Worm (Caenorhabditis elegans): ENCODE data around the gene K09C4.9.

The K09C4.9 gene

ce11 chrX:3235358-3235816 is 36.2 kb downstream of the K09C4.9 start, which contains the start of gene F28B4.3 (continued):
- peak; percentile 78 for TF ChIP-seq repo-1 (tag; optimal IDR thresholded peaks at IDR 0.05)

- TF ChIP-seq F57C9.4 (tag; optimal IDR thresholded peaks at IDR 0.05) (no peak), rpc-1 (optimal IDR thresholded peaks at IDR 0.05) (no peak), rpc-1 (tag; optimal IDR thresholded peaks at IDR 0.05) (no peak), tbx-9 (tag; optimal IDR thresholded peaks at IDR 0.05; ENCODE audit: borderline replicate concordance) (no peak)
These were observed 41.0 kb downstream of the K09C4.9 start for ce11 chrX:3230575-3230974.

ce11 chrX:3228701-3229100 is 42.9 kb downstream of the K09C4.9 start:
- TF ChIP-seq cebp-1 (GFP tag; IDR thresholded peaks at IDR 0.05) (no peak), cebp-1 (tag; optimal IDR thresholded peaks at IDR 0.05) (no peak), dox-1 (GFP tag; IDR thresholded peaks at IDR 0.05) (no peak), die-1 (tag; optimal IDR thresholded peaks at IDR 0.05) (no peak)

DNA sequence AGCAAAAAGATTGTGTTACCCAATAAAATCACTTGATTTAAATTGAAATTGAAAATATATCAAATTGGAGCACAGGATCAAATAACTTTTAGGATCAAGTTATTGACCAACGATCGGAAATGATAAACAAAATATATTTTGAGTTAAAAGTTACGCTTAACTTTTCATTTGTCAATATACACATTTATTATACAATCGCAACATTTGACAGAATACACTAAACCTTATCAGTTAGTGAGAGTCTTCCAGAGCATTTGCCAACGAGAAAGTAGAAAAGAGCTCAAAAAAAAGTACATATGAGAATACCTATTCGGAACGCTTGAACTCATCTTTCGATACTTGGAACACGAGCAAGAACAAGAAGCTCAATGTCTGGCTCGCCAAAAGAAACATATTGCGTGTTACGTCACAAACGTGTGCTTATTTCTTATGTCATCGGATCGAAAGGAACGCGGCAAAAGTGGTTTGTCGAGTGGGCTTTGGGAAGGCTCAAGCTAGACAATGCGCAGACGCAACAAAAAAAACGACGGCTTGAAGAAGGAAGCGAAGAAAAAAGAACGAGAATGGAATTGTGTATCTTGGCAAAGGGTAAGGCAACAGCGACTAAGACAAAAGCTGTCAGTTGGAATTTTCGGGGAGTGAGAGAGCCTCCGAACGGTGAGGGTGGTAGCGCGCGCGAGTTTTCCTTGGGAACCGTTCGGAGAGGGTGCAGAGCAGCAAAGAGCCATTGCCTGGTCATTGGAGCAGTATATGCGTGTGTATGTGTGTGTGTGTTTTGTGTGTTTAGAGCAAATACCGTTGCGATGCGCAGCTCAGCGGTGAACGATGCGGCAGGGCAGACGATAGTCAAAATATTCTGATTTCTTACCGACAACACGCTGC is 45.0 kb downstream of the K09C4.9 start:
- no peak for TF ChIP-seq ets-4 (GFP tag; optimal IDR thresholded peaks at IDR 0.05)
- TF ChIP-seq unc-62 (GFP tag; optimal IDR thresholded peaks at IDR 0.05) = no peak
- no peak for TF ChIP-seq die-1 (tag; optimal IDR thresholded peaks at IDR 0.05)
- peak; percentile 77 for TF ChIP-seq zfh-2 (GFP tag; conservative IDR thresholded peaks at IDR 0.05)
- TF ChIP-seq ceh-27 (GFP tag; optimal IDR thresholded peaks at IDR 0.05) = peak; percentile 17
- TF ChIP-seq Y95B8A.8 (GFP tag; IDR thresholded peaks at IDR 0.05) = no peak
- no peak for TF ChIP-seq nhr-120 (GFP tag; IDR thresholded peaks at IDR 0.05)
- no peak for TF ChIP-seq snpc-1.1 (tag; optimal IDR thresholded peaks at IDR 0.05; ENCODE audit: insufficient read depth)
- no peak for TF ChIP-seq aptf-3 (GFP tag; IDR thresholded peaks at IDR 0.05)
- no peak for TF ChIP-seq ama-1 (optimal IDR thresholded peaks at IDR 0.05)
- TF ChIP-seq ama-1 (GFP tag; optimal IDR thresholded peaks at IDR 0.05) = no peak
- no peak for TF ChIP-seq lsl-1 (GFP tag; optimal IDR thresholded peaks at IDR 0.05)
- no peak for TF ChIP-seq sdz-38 (tag; optimal IDR thresholded peaks at IDR 0.05)
- no peak for TF ChIP-seq F57C9.4 (tag; optimal IDR thresholded peaks at IDR 0.05)
- no peak for TF ChIP-seq lin-54 (GFP tag; optimal IDR thresholded peaks at IDR 0.05)

- no peak for TF ChIP-seq lsl-1 (GFP tag; optimal IDR thresholded peaks at IDR 0.05)
- 0 out of 2 replicates have a peak, but pooled peaks have one; percentile 40 for TF ChIP-seq F37B4.10 (GFP tag; IDR thresholded peaks at IDR 0.05)
These were observed 48.4 kb downstream of the K09C4.9 start for ce11 chrX:3223135-3223534.
